Fruit fly (Drosophila melanogaster): ENCODE data around the gene CG43078.

CG43078 gene

DNA sequence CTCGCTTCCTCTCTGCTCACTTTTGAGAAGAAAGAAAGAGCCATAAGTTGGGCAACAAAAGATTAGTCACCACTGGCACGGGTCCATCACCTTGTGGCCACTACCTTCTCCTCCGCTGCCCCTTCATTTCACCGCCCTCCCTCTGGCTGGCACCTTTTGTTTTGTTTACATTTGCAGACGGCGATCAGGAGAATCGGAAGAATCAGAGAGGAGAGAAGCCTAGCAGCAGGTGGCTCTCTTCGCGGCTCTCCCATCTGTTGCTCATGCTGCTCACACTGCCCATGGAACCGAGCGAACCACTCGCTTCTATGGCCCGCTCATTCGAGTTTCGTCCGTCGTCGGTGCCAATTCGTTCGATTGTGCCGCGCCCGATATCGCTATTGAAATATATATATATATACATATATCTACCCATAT lies 30.2 kb upstream of the CG43078 start (continued):
- TF ChIP-seq CG16779 (tag; optimal IDR thresholded peaks at IDR 0.05) (peak; percentile 57), fd85E (GFP tag; optimal IDR thresholded peaks at IDR 0.05) (peak; percentile 45), CG11294 (GFP tag; IDR thresholded peaks at IDR 0.05) (no peak; the same call in 1 of the 2 replicates), CG6276 (GFP tag; optimal IDR thresholded peaks at IDR 0.05) (peak; percentile 49), CG10669 (GFP tag; optimal IDR thresholded peaks at IDR 0.05) (peak; percentile 2), CG15336 (GFP tag; IDR thresholded peaks at IDR 0.05) (peak; percentile 64; the same call in 1 of the 2 replicates), Eip78C (GFP tag) (peak; percentile 75), CG11762 (GFP tag; optimal IDR thresholded peaks at IDR 0.05; ENCODE audit: insufficient read depth) (peak; percentile 12), CG1621 (tag; optimal IDR thresholded peaks at IDR 0.05) (peak; percentile 41), Eip75B (GFP tag; optimal IDR thresholded peaks at IDR 0.05) (peak; percentile 32), CG10631 (GFP tag; optimal IDR thresholded peaks at IDR 0.05) (no peak), Hr39 (GFP tag; optimal IDR thresholded peaks at IDR 0.05) (no peak), dac (GFP tag; optimal IDR thresholded peaks at IDR 0.05) (no peak), Lpt (GFP tag; optimal IDR thresholded peaks at IDR 0.05) (no peak), eg (GFP tag; IDR thresholded peaks at IDR 0.05) (peak; percentile 61; the same call in 2 of the 3 replicates), CG34406 (GFP tag; optimal IDR thresholded peaks at IDR 0.05) (peak; percentile 10), Smox (GFP tag; optimal IDR thresholded peaks at IDR 0.05) (no peak), ss (GFP tag; optimal IDR thresholded peaks at IDR 0.05) (peak; percentile 56 to 67), cyc (GFP tag; optimal IDR thresholded peaks at IDR 0.05) (no peak), CG6808 (GFP tag; optimal IDR thresholded peaks at IDR 0.05) (no peak), CG3919 (GFP tag; optimal IDR thresholded peaks at IDR 0.05) (peak; percentile 64), CG32006 (GFP tag; optimal IDR thresholded peaks at IDR 0.05) (no peak), vri (GFP tag; optimal IDR thresholded peaks at IDR 0.05) (peak; percentile 65), Gug (GFP tag; IDR thresholded peaks at IDR 0.05) (no peak)

DNA sequence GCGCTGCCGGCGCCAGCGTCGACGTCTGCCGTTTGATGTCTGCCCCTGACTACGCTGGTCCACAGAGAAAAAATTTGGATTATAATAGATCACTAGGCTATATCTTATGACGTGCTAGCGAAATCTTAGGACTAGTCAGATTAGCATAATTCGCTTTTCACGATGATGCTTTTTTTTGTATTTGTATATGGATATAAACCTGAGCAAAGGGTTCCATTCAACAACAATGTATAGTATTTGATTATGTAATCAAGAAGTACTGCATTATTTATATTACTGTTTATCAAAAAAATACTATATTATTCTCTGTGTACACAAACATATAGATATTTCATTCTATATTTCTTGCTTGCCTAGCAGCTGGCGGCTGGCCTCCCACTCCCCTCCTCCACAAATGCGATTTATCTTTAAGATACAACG lies 29.5 kb upstream of the CG43078 start:
- TF ChIP-seq CG31627 (GFP tag; optimal IDR thresholded peaks at IDR 0.05): peak; percentile 28
- peak; percentile 3 for TF ChIP-seq spab (GFP tag; optimal IDR thresholded peaks at IDR 0.05)
- TF ChIP-seq CG6163 (GFP tag; IDR thresholded peaks at IDR 0.05): peak; percentile 60; the same call in 2 of the 3 replicates
- TF ChIP-seq fkh (GFP tag; optimal IDR thresholded peaks at IDR 0.05): peak; percentile 85
- peak; percentile 66 for TF ChIP-seq OdsH (GFP tag; optimal IDR thresholded peaks at IDR 0.05)
- no peak for TF ChIP-seq CG6854 (GFP tag; optimal IDR thresholded peaks at IDR 0.05)
- TF ChIP-seq cyc (GFP tag; optimal IDR thresholded peaks at IDR 0.05): peak; percentile 0
- TF ChIP-seq CG4318 (GFP tag; optimal IDR thresholded peaks at IDR 0.05): peak; percentile 61
- no peak for TF ChIP-seq CG16779 (tag; optimal IDR thresholded peaks at IDR 0.05)
- peak; percentile 35 for TF ChIP-seq Met (GFP tag; optimal IDR thresholded peaks at IDR 0.05)
- no peak for TF ChIP-seq CG9139 (GFP tag; optimal IDR thresholded peaks at IDR 0.05)
- peak; percentile 38 for TF ChIP-seq Eip75B (GFP tag; optimal IDR thresholded peaks at IDR 0.05)
- TF ChIP-seq CG32006 (GFP tag; optimal IDR thresholded peaks at IDR 0.05): peak; percentile 82
- TF ChIP-seq topi (GFP tag; optimal IDR thresholded peaks at IDR 0.05): peak; percentile 3
- no peak for TF ChIP-seq Hr38 (GFP tag; optimal IDR thresholded peaks at IDR 0.05)
- TF ChIP-seq CG11294 (GFP tag; IDR thresholded peaks at IDR 0.05): peak; percentile 71; the same call in 1 of the 2 replicates
- TF ChIP-seq Gug (GFP tag; IDR thresholded peaks at IDR 0.05): peak; percentile 67
- TF ChIP-seq CG15336 (GFP tag; IDR thresholded peaks at IDR 0.05): peak; percentile 80
- TF ChIP-seq CG8632 (GFP tag; optimal IDR thresholded peaks at IDR 0.05): no peak
- TF ChIP-seq Sox14 (GFP tag; optimal IDR thresholded peaks at IDR 0.05): peak; percentile 33
- peak; percentile 24 for TF ChIP-seq CG6808 (GFP tag; optimal IDR thresholded peaks at IDR 0.05)
- TF ChIP-seq Hr4 (GFP tag; optimal IDR thresholded peaks at IDR 0.05): peak; percentile 80
- TF ChIP-seq CG10669 (GFP tag; optimal IDR thresholded peaks at IDR 0.05): peak; percentile 45
- TF ChIP-seq eg (GFP tag; IDR thresholded peaks at IDR 0.05): peak; percentile 81
- no peak for TF ChIP-seq CG34406 (GFP tag; optimal IDR thresholded peaks at IDR 0.05)
- no peak for TF ChIP-seq esn (GFP tag; optimal IDR thresholded peaks at IDR 0.05)
- peak; percentile 72 for TF ChIP-seq Eip78C (GFP tag)
- TF ChIP-seq Eip93F (GFP tag; optimal IDR thresholded peaks at IDR 0.05): no peak
- TF ChIP-seq Lpt (GFP tag; optimal IDR thresholded peaks at IDR 0.05): peak; percentile 55
- TF ChIP-seq lz (GFP tag; optimal IDR thresholded peaks at IDR 0.05): peak; percentile 12
- peak; percentile 60 for TF ChIP-seq achi (GFP tag; optimal IDR thresholded peaks at IDR 0.05)
- peak; percentile 53 for TF ChIP-seq CG3919 (GFP tag; optimal IDR thresholded peaks at IDR 0.05)
- TF ChIP-seq Ets96B (tag; optimal IDR thresholded peaks at IDR 0.05): peak; percentile 24
- TF ChIP-seq CG6792 (GFP tag; optimal IDR thresholded peaks at IDR 0.05): peak; percentile 34
- peak; percentile 12 for TF ChIP-seq vri (GFP tag; optimal IDR thresholded peaks at IDR 0.05)
- TF ChIP-seq CG7368 (GFP tag; optimal IDR thresholded peaks at IDR 0.05): no peak
- TF ChIP-seq net (GFP tag; optimal IDR thresholded peaks at IDR 0.05): peak; percentile 59
- TF ChIP-seq ss (GFP tag; optimal IDR thresholded peaks at IDR 0.05): peak in 1 of 2 experiments; percentile 12
- peak; percentile 36 for TF ChIP-seq CG11762 (GFP tag; optimal IDR thresholded peaks at IDR 0.05; ENCODE audit: insufficient read depth)
- TF ChIP-seq salr (GFP tag; optimal IDR thresholded peaks at IDR 0.05): peak in 1 of 2 experiments; percentile 44

All from whole organism, prepupa.